Worm (Caenorhabditis elegans): ENCODE results near the gene rbg-3.

DNA sequence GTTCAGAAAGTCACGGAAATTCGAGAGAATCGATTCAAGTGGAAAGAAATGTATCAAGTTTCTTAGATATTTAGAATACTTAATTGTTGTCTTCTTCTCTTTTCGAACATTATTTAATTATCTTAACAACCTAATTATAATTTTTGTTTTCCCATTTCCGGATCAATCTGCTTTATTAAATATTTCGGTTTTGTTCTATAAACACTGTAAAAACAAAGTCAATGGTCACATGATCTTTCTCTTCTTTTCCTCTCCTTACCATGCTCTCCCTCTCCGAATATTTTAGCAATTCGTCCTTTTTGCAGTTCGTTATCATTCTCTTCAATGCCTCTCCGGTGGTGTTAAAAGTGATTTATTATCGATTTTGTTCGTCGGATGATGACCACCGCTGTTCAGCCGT, 42.3 kb downstream of the rbg-3 start, which contains the start of gene tag-325:
- TF ChIP-seq ztf-4 (tag; optimal IDR thresholded peaks at IDR 0.05) (no peak), snpc-4 (tag; optimal IDR thresholded peaks at IDR 0.05) (no peak), nhr-28 (tag; optimal IDR thresholded peaks at IDR 0.05) (no peak), efl-1 (optimal IDR thresholded peaks at IDR 0.05) (no peak), efl-1 (GFP tag; optimal IDR thresholded peaks at IDR 0.05 in 1 of 2) (peak in 1 of 2 experiments; percentile 58), nhr-12 (tag; optimal IDR thresholded peaks at IDR 0.05) (no peak), lin-13 (GFP tag; optimal IDR thresholded peaks at IDR 0.05) (no peak), elt-2 (tag; optimal IDR thresholded peaks at IDR 0.05) (no peak), unc-62 (GFP tag; optimal IDR thresholded peaks at IDR 0.05) (no peak), ceh-82 (tag; optimal IDR thresholded peaks at IDR 0.05) (no peak), zag-1 (tag; optimal IDR thresholded peaks at IDR 0.05) (no peak)

All from whole organism, L1 larva.